Worm (Caenorhabditis elegans) whole organism, young adult: ENCODE data around the gene srw-39.

Experiments
- F23B12.7 ChIP-seq: sonication (generic microtip); optimal IDR thresholded peaks from 2 replicates; lab custom pipeline; 2017; ENCODE audit warnings: missing genetic modification characterization, mild to moderate bottlenecking, missing compliant biosample characterization, antibody characterized with exemption, moderate library complexity; ENCODE audit not compliant: insufficient read depth
- ceh-79 ChIP-seq: sonication (generic microtip); optimal IDR thresholded peaks from 2 replicates; lab custom pipeline; 2017; ENCODE audit warnings: mild to moderate bottlenecking, missing genetic modification characterization, missing compliant biosample characterization

DNA sequence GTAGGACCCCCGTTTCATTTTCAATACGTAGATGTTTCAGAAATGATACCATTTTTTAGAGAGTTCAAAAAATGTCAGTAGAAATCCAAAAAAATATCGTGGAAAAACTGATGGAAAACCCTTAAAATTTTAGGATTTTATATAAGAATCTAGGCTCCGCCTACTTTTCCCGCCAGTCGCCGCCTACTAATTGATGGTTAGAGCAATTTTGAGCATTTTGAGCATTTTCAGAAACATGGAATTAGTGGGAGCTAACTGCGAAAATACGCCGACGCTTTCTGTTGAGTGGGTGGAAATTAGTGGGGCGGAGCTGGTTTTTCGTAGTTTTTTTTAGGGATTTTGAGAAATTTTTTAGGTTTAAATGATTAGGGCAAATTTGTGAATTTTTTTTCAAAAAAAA lies 38.7 kb downstream of the srw-39 start, which contains the start of gene ssu-1:
- TF ChIP-seq F23B12.7 (tag; lab: Kevin White, UChicago): no peak
- no peak for TF ChIP-seq ceh-79 (tag; lab: Kevin White, UChicago)
